Fruit fly (Drosophila melanogaster) whole organism, embryonic: ENCODE measurements around the gene CG13077.

ENCODE experiments used
- CG12236 ChIP-seq: fragments of 200-800 bp; sonication (Bioruptor generic); optimal IDR thresholded peaks from 2 replicates; lab custom pipeline; 2016; ENCODE audit warnings: missing biosample characterization, missing genetic modification characterization
- CG17802 ChIP-seq: fragments of 200-800 bp; sonication (Bioruptor generic); optimal IDR thresholded peaks from 2 replicates; lab custom pipeline; 2018; ENCODE audit warnings: missing biosample characterization, mild to moderate bottlenecking, missing genetic modification characterization, moderate library complexity
- CHES-1-like ChIP-seq: fragments of 200-800 bp; sonication (Bioruptor generic); optimal IDR thresholded peaks from 2 replicates; lab custom pipeline; 2016; ENCODE audit warnings: missing biosample characterization, missing genetic modification characterization
- Dll ChIP-seq: fragments of 200-800 bp; sonication (Bioruptor generic); IDR thresholded peaks from 4 replicates; pipeline ENCODE4 v1.3.6; 2022; ENCODE audit warnings: missing biosample characterization, missing genetic modification characterization; ENCODE audit not compliant: partially characterized antibody
- Dref ChIP-seq: fragments of 200-800 bp; sonication (Bioruptor generic); IDR thresholded peaks from 2 replicates; pipeline ENCODE4 v1.3.6; 2022; ENCODE audit warnings: missing biosample characterization, missing genetic modification characterization
- Gsc ChIP-seq: fragments of 200-800 bp; sonication (Bioruptor generic); IDR thresholded peaks from 2 replicates; pipeline ENCODE4 v1.3.6; 2022; ENCODE audit warnings: missing biosample characterization, missing genetic modification characterization
- HLH3B ChIP-seq: fragments of 200-800 bp; sonication (Bioruptor generic); IDR thresholded peaks from 2 replicates; pipeline ENCODE4 v1.3.6; 2022; ENCODE audit warnings: missing biosample characterization, missing genetic modification characterization
- Trl ChIP-seq, 3 experiments: fragments of >200 bp in 2 of 3; fragments of 200-800 bp in 1 of 3; sonication (Bioruptor generic) in 1 of 3; optimal IDR thresholded peaks; 2 replicates in 1 of 3; 3 replicates in 2 of 3; lab custom pipeline; 2016 to 2017; ENCODE audit warnings: missing biosample characterization in 1 of 3, missing genetic modification characterization in 1 of 3
- usp ChIP-seq: fragments of >200 bp; optimal IDR thresholded peaks from 2 replicates; lab custom pipeline; 2017; ENCODE audit warnings: missing biosample characterization, missing genetic modification characterization

dm6 chr2L:19517154-19517814 lies 48.4 kb upstream of the CG13077 start, which contains the start of gene Hasp:
- TF ChIP-seq Trl (optimal IDR thresholded peaks at IDR 0.05; lab: Kevin White, UChicago) (peak; percentile 11 to 19), Trl (GFP tag; optimal IDR thresholded peaks at IDR 0.05; lab: Kevin White, UChicago) (no peak), CG12236 (GFP tag; lab: Kevin White, UChicago) (no peak), Gsc (GFP tag; lab: Robert Waterston, UW) (no peak), HLH3B (peak; percentile 45; the same call in 1 of the 2 replicates), Dll (GFP tag; lab: Robert Waterston, UW) (peak; percentile 68), CHES-1-like (no peak), CG17802 (tag; lab: Kevin White, UChicago) (no peak), Dref (GFP tag; lab: Robert Waterston, UW) (peak; percentile 62), usp (no peak)
